Fruit fly (Drosophila melanogaster): Measurements from ENCODE around the gene Rga.

The Rga gene

dm6 chr3R:5660198-5660893 lies 47.4 kb upstream of the Rga start, which contains the start of gene Wdr33 (continued):
- TF ChIP-seq CG2129 (GFP tag; IDR thresholded peaks at IDR 0.05; ENCODE audit: partially characterized antibody) (peak; percentile 89), CG15073 (GFP tag; optimal IDR thresholded peaks at IDR 0.05) (no peak), CG7963 (GFP tag; IDR thresholded peaks at IDR 0.05; ENCODE audit: partially characterized antibody) (peak; percentile 83), sisA (GFP tag; IDR thresholded peaks at IDR 0.05) (peak; percentile 25; the same call in 1 of the 2 replicates), CG34224 (GFP tag; IDR thresholded peaks at IDR 0.05; ENCODE audit: partially characterized antibody) (peak; percentile 82), CG1603 (tag; optimal IDR thresholded peaks at IDR 0.05) (no peak), gsb (GFP tag; IDR thresholded peaks at IDR 0.05) (no peak), CG4360 (GFP tag; IDR thresholded peaks at IDR 0.05) (no peak), twi (tag; optimal IDR thresholded peaks at IDR 0.05) (no peak), HHEX (GFP tag; optimal IDR thresholded peaks at IDR 0.05) (no peak), gsb-n (tag; optimal IDR thresholded peaks at IDR 0.05) (no peak), hth (optimal IDR thresholded peaks at IDR 0.05) (no peak), Ssrp (tag; optimal IDR thresholded peaks at IDR 0.05) (peak; percentile 54), CG9797 (GFP tag; optimal IDR thresholded peaks at IDR 0.05) (no peak), exex (tag; optimal IDR thresholded peaks at IDR 0.05) (no peak), Dbx (GFP tag; IDR thresholded peaks at IDR 0.05) (no peak), CG14014 (GFP tag; IDR thresholded peaks at IDR 0.05) (no peak), CG2889 (GFP tag; IDR thresholded peaks at IDR 0.05) (no peak), usp (GFP tag; optimal IDR thresholded peaks at IDR 0.05) (no peak), crol (GFP tag; IDR thresholded peaks at IDR 0.05) (no peak), chn (GFP tag; optimal IDR thresholded peaks at IDR 0.05) (no peak), chm (GFP tag; IDR thresholded peaks at IDR 0.05) (no peak), Taf1 (GFP tag; IDR thresholded peaks at IDR 0.05) (no peak), tll (GFP tag; optimal IDR thresholded peaks at IDR 0.05) (no peak), CG11696 (GFP tag; IDR thresholded peaks at IDR 0.05) (no peak), Lim3 (GFP tag; IDR thresholded peaks at IDR 0.05) (no peak), vfl (GFP tag; optimal IDR thresholded peaks at IDR 0.05) (no peak), kni (GFP tag; optimal IDR thresholded peaks at IDR 0.05) (no peak), ATbp (GFP tag; optimal IDR thresholded peaks at IDR 0.05) (no peak), CG12769 (tag; optimal IDR thresholded peaks at IDR 0.05) (no peak), CG6254 (GFP tag; optimal IDR thresholded peaks at IDR 0.05) (no peak), az2 (GFP tag; optimal IDR thresholded peaks at IDR 0.05) (peak; percentile 46), Hey (tag; optimal IDR thresholded peaks at IDR 0.05) (no peak), dati (GFP tag; IDR thresholded peaks at IDR 0.05) (no peak), dmrt99B (tag; optimal IDR thresholded peaks at IDR 0.05) (no peak), lola (GFP tag; optimal IDR thresholded peaks at IDR 0.05) (peak in 1 of 3 experiments; percentile 56), emc (GFP tag; optimal IDR thresholded peaks at IDR 0.05) (no peak), CG11247 (GFP tag; IDR thresholded peaks at IDR 0.05) (no peak), CG2199 (GFP tag; IDR thresholded peaks at IDR 0.05) (no peak), CG43689 (GFP tag; IDR thresholded peaks at IDR 0.05) (no peak), Fer1 (GFP tag; optimal IDR thresholded peaks at IDR 0.05) (no peak), Dad (GFP tag; optimal IDR thresholded peaks at IDR 0.05) (no peak), Gsc (GFP tag; IDR thresholded peaks at IDR 0.05) (no peak), hbn (GFP tag; IDR thresholded peaks at IDR 0.05; ENCODE audit: partially characterized antibody) (peak; percentile 90), CG12104 (GFP tag; optimal IDR thresholded peaks at IDR 0.05) (peak; percentile 27), YL-1 (GFP tag; optimal IDR thresholded peaks at IDR 0.05) (peak; percentile 14), nau (GFP tag; optimal IDR thresholded peaks at IDR 0.05) (no peak), Fer2 (tag; optimal IDR thresholded peaks at IDR 0.05) (peak; percentile 36), CG1647 (GFP tag; optimal IDR thresholded peaks at IDR 0.05) (no peak), Hr51 (GFP tag; optimal IDR thresholded peaks at IDR 0.05) (no peak)

Data from whole organism, embryonic.